Fruit fly (Drosophila melanogaster) whole organism, embryonic: ENCODE measurements around the gene CG18598.

Source experiments
- Atf-2 ChIP-seq: fragments of 200-800 bp; sonication (Bioruptor generic); optimal IDR thresholded peaks from 2 replicates; lab custom pipeline; 2016; ENCODE audit warnings: missing biosample characterization, missing genetic modification characterization
- B-H2 ChIP-seq: fragments of 200-800 bp; sonication (Bioruptor generic); optimal IDR thresholded peaks from 2 replicates; lab custom pipeline; 2018; ENCODE audit warnings: missing biosample characterization, mild to moderate bottlenecking, missing genetic modification characterization
- Blimp-1 ChIP-seq: fragments of 200-800 bp; sonication (Bioruptor generic); optimal IDR thresholded peaks from 3 replicates; lab custom pipeline; 2018; ENCODE audit warnings: missing biosample characterization, missing genetic modification characterization, mild to moderate bottlenecking, moderate library complexity, missing genetic modification reagents
- CG10267 ChIP-seq: fragments of 200-800 bp; sonication (Bioruptor generic); optimal IDR thresholded peaks from 2 replicates; lab custom pipeline; 2018; ENCODE audit warnings: missing biosample characterization, mild to moderate bottlenecking, missing genetic modification characterization, moderate library complexity
- CG12155 ChIP-seq: fragments of 200-800 bp; sonication (Bioruptor generic); optimal IDR thresholded peaks from 3 replicates; lab custom pipeline; 2016; ENCODE audit warnings: missing biosample characterization, missing genetic modification characterization
- CG12391 ChIP-seq: fragments of 200-800 bp; sonication (Bioruptor generic); optimal IDR thresholded peaks from 3 replicates; lab custom pipeline; 2018; ENCODE audit warnings: missing biosample characterization, mild to moderate bottlenecking, missing genetic modification characterization, moderate library complexity
- CG14441 ChIP-seq: fragments of 200-800 bp; sonication (Bioruptor generic); IDR thresholded peaks from 2 replicates; pipeline ENCODE4 v1.3.6; 2022; ENCODE audit warnings: missing biosample characterization, missing genetic modification characterization
- CG14860 ChIP-seq: fragments of 200-800 bp; sonication (Bioruptor generic); IDR thresholded peaks from 3 replicates; pipeline ENCODE4 v1.3.6; 2022; ENCODE audit warnings: missing biosample characterization, missing genetic modification characterization; ENCODE audit not compliant: partially characterized antibody
- CG15011 ChIP-seq: fragments of 200-800 bp; sonication (Bioruptor generic); optimal IDR thresholded peaks from 3 replicates; lab custom pipeline; 2018; ENCODE audit warnings: missing biosample characterization, mild to moderate bottlenecking, missing genetic modification characterization
- CG2120 ChIP-seq: fragments of 200-800 bp; sonication (Bioruptor generic); optimal IDR thresholded peaks from 3 replicates; lab custom pipeline; 2016; ENCODE audit warnings: missing biosample characterization, missing genetic modification characterization
- CG30403 ChIP-seq: fragments of 200-800 bp; sonication (Bioruptor generic); optimal IDR thresholded peaks from 3 replicates; lab custom pipeline; 2016; ENCODE audit warnings: missing biosample characterization, missing genetic modification characterization
- CG34376 ChIP-seq: fragments of 200-800 bp; sonication (Bioruptor generic); optimal IDR thresholded peaks from 2 replicates; lab custom pipeline; 2018; ENCODE audit warnings: missing biosample characterization, mild to moderate bottlenecking, missing genetic modification characterization
- CG4360 ChIP-seq: fragments of 200-800 bp; sonication (Bioruptor generic); IDR thresholded peaks from 2 replicates; pipeline ENCODE4 v1.3.6; 2022; ENCODE audit warnings: missing biosample characterization, missing genetic modification characterization
- CG5953 ChIP-seq: fragments of 200-800 bp; sonication (Bioruptor generic); IDR thresholded peaks from 2 replicates; pipeline ENCODE4 v1.3.6; 2022; ENCODE audit warnings: missing biosample characterization, missing genetic modification characterization
- CG6765 ChIP-seq: fragments of 200-800 bp; sonication (Bioruptor generic); optimal IDR thresholded peaks from 3 replicates; lab custom pipeline; 2017; ENCODE audit warnings: missing biosample characterization, mild to moderate bottlenecking, missing genetic modification characterization
- CG7987 ChIP-seq: fragments of 200-800 bp; sonication (Bioruptor generic); optimal IDR thresholded peaks from 2 replicates; lab custom pipeline; 2018; ENCODE audit warnings: missing biosample characterization, mild to moderate bottlenecking, missing genetic modification characterization, moderate library complexity
- CG9215 ChIP-seq: fragments of 200-800 bp; sonication (Bioruptor generic); IDR thresholded peaks from 2 replicates; pipeline ENCODE4 v1.3.6; 2022; ENCODE audit warnings: missing biosample characterization, missing genetic modification characterization
- CG9817 ChIP-seq: fragments of 200-800 bp; sonication (Bioruptor generic); optimal IDR thresholded peaks from 2 replicates; lab custom pipeline; 2018; ENCODE audit warnings: missing biosample characterization, mild to moderate bottlenecking, missing genetic modification characterization, moderate library complexity
- CG9932 ChIP-seq: fragments of 200-800 bp; sonication (Bioruptor generic); IDR thresholded peaks from 2 replicates; pipeline ENCODE4 v1.3.6; 2022; ENCODE audit warnings: missing biosample characterization, missing genetic modification characterization
- Dip2 ChIP-seq: fragments of 200-800 bp; sonication (Bioruptor generic); IDR thresholded peaks from 2 replicates; pipeline ENCODE4 v1.3.6; 2022; ENCODE audit warnings: missing biosample characterization, missing genetic modification characterization
- Fer1 ChIP-seq: fragments of 200-800 bp; sonication (Bioruptor generic); optimal IDR thresholded peaks from 2 replicates; lab custom pipeline; 2017; ENCODE audit warnings: missing biosample characterization, mild to moderate bottlenecking, missing genetic modification characterization
- Gug ChIP-seq: fragments of 200-800 bp; sonication (Bioruptor generic); IDR thresholded peaks from 4 replicates; pipeline ENCODE4 v1.3.6; 2022; ENCODE audit warnings: missing biosample characterization, missing genetic modification characterization
- H15 ChIP-seq: fragments of 200-800 bp; sonication (Bioruptor generic); IDR thresholded peaks from 3 replicates; pipeline ENCODE4 v1.3.6; 2022; ENCODE audit warnings: missing biosample characterization, missing genetic modification characterization
- Hmr ChIP-seq: fragments of 200-800 bp; sonication (Bioruptor generic); optimal IDR thresholded peaks from 3 replicates; lab custom pipeline; 2017; ENCODE audit warnings: mild to moderate bottlenecking, missing biosample characterization, missing genetic modification reagents, missing genetic modification characterization
- Hr78 ChIP-seq, 2 experiments: fragments of 200-800 bp in 1 of 2; fragments of >200 bp in 1 of 2; sonication (Bioruptor generic) in 1 of 2; optimal IDR thresholded peaks; 2 replicates each; lab custom pipeline; 2017 to 2019; ENCODE audit warnings: missing biosample characterization in 2 of 2, missing genetic modification characterization in 2 of 2, mild to moderate bottlenecking in 1 of 2, moderate library complexity in 1 of 2
- Lim3 ChIP-seq: fragments of 200-800 bp; sonication (Bioruptor generic); IDR thresholded peaks from 2 replicates; pipeline ENCODE4 v1.3.6; 2022; ENCODE audit warnings: missing biosample characterization, missing genetic modification characterization
- NfI ChIP-seq: fragments of 200-800 bp; sonication (Bioruptor generic); optimal IDR thresholded peaks from 3 replicates; lab custom pipeline; 2018; ENCODE audit warnings: missing biosample characterization, mild to moderate bottlenecking, missing genetic modification characterization, moderate library complexity
- Oaz ChIP-seq: fragments of 200-800 bp; sonication (Bioruptor generic); IDR thresholded peaks from 2 replicates; pipeline ENCODE4 v1.3.6; 2022; ENCODE audit warnings: missing biosample characterization, missing genetic modification characterization
- Oli ChIP-seq: fragments of 200-800 bp; sonication (Bioruptor generic); optimal IDR thresholded peaks from 2 replicates; lab custom pipeline; 2018; ENCODE audit warnings: missing biosample characterization, mild to moderate bottlenecking, missing genetic modification characterization, moderate library complexity
- Pdp1 ChIP-seq, 2 experiments: fragments of 200-800 bp; sonication (Bioruptor generic); optimal IDR thresholded peaks; 3 replicates each; lab custom pipeline; 2016; ENCODE audit warnings: missing biosample characterization in 2 of 2, missing genetic modification characterization in 2 of 2, mild to moderate bottlenecking in 1 of 2, moderate library complexity in 1 of 2
- Ptx1 ChIP-seq: fragments of 200-800 bp; sonication (Bioruptor generic); IDR thresholded peaks from 2 replicates; pipeline ENCODE4 v1.3.6; 2022; ENCODE audit warnings: missing biosample characterization, missing genetic modification characterization
- Rfx ChIP-seq: fragments of 200-800 bp; sonication (Bioruptor generic); IDR thresholded peaks from 2 replicates; pipeline ENCODE4 v1.3.6; 2022; ENCODE audit warnings: missing biosample characterization, missing genetic modification characterization
- Spps ChIP-seq: fragments of 200-800 bp; sonication (Bioruptor generic); optimal IDR thresholded peaks from 2 replicates; lab custom pipeline; 2018; ENCODE audit warnings: missing biosample characterization, mild to moderate bottlenecking, missing genetic modification characterization
- cg ChIP-seq: fragments of 200-800 bp; sonication (Bioruptor generic); optimal IDR thresholded peaks from 3 replicates; lab custom pipeline; 2019; ENCODE audit warnings: missing biosample characterization, mild to moderate bottlenecking, missing genetic modification characterization, moderate library complexity
- crc ChIP-seq: fragments of 200-800 bp; sonication (Bioruptor generic); optimal IDR thresholded peaks from 2 replicates; lab custom pipeline; 2016; ENCODE audit warnings: missing biosample characterization, missing genetic modification characterization
- disco-r ChIP-seq: fragments of 200-800 bp; sonication (Bioruptor generic); optimal IDR thresholded peaks from 2 replicates; lab custom pipeline; 2016; ENCODE audit warnings: missing biosample characterization, missing genetic modification characterization
- dm ChIP-seq: fragments of 200-800 bp; sonication (Bioruptor generic); optimal IDR thresholded peaks from 3 replicates; lab custom pipeline; 2016; ENCODE audit warnings: missing biosample characterization, missing genetic modification characterization
- hbn ChIP-seq: fragments of 200-800 bp; sonication (Bioruptor generic); IDR thresholded peaks from 2 replicates; pipeline ENCODE4 v1.3.6; 2022; ENCODE audit warnings: missing biosample characterization, missing genetic modification characterization; ENCODE audit not compliant: partially characterized antibody
- ind ChIP-seq: fragments of 200-800 bp; sonication (Bioruptor generic); optimal IDR thresholded peaks from 3 replicates; lab custom pipeline; 2016; ENCODE audit warnings: missing biosample characterization, missing genetic modification characterization
- klu ChIP-seq: fragments of 200-800 bp; sonication (Bioruptor generic); IDR thresholded peaks from 2 replicates; pipeline ENCODE4 v1.3.6; 2022; ENCODE audit warnings: missing biosample characterization, missing genetic modification characterization
- kni ChIP-seq: fragments of 200-800 bp; sonication (Bioruptor generic); optimal IDR thresholded peaks from 3 replicates; lab custom pipeline; 2017; ENCODE audit warnings: mild to moderate bottlenecking, missing biosample characterization, missing genetic modification reagents, missing genetic modification characterization
- lab ChIP-seq: fragments of 200-800 bp; sonication (Bioruptor generic); optimal IDR thresholded peaks from 3 replicates; lab custom pipeline; 2017; ENCODE audit warnings: missing biosample characterization, missing genetic modification characterization, mild to moderate bottlenecking, moderate library complexity, missing genetic modification reagents
- lilli ChIP-seq: fragments of 200-800 bp; sonication (Bioruptor generic); optimal IDR thresholded peaks from 3 replicates; lab custom pipeline; 2016; ENCODE audit warnings: missing biosample characterization, missing genetic modification characterization
- pb ChIP-seq: fragments of 200-800 bp; sonication (Bioruptor generic); optimal IDR thresholded peaks from 3 replicates; lab custom pipeline; 2016; ENCODE audit warnings: missing biosample characterization, missing genetic modification characterization
- pum ChIP-seq: fragments of 200-800 bp; sonication (Bioruptor generic); optimal IDR thresholded peaks from 2 replicates; lab custom pipeline; 2016; ENCODE audit warnings: missing biosample characterization, missing genetic modification characterization
- rib ChIP-seq: fragments of 200-800 bp; sonication (Bioruptor generic); IDR thresholded peaks from 2 replicates; pipeline ENCODE4 v1.3.6; 2022; ENCODE audit warnings: missing biosample characterization, missing genetic modification characterization
- trem ChIP-seq: fragments of 200-800 bp; optimal IDR thresholded peaks from 3 replicates; lab custom pipeline; 2019; ENCODE audit warnings: missing biosample characterization, mild to moderate bottlenecking, missing genetic modification characterization, moderate library complexity
- unc-4 ChIP-seq: fragments of 200-800 bp; sonication (Bioruptor generic); IDR thresholded peaks from 2 replicates; pipeline ENCODE4 v1.3.6; 2022; ENCODE audit warnings: missing biosample characterization, missing genetic modification characterization; ENCODE audit not compliant: partially characterized antibody
- vvl ChIP-seq: fragments of 200-800 bp; sonication (Bioruptor generic); IDR thresholded peaks from 2 replicates; pipeline ENCODE4 v1.3.6; 2022; ENCODE audit warnings: missing biosample characterization, missing genetic modification characterization
- zfh1 ChIP-seq: fragments of 200-800 bp; sonication (Bioruptor generic); IDR thresholded peaks from 3 replicates; pipeline ENCODE4 v1.3.6; 2022; ENCODE audit warnings: missing biosample characterization, missing genetic modification characterization
- zfh2 ChIP-seq: fragments of 200-800 bp; sonication (Bioruptor generic); optimal IDR thresholded peaks from 2 replicates; lab custom pipeline; 2016; ENCODE audit warnings: missing biosample characterization, missing genetic modification characterization

The CG18598 gene

dm6 chr3R:18223434-18223833 lies 27.5 kb upstream of the CG18598 start, which contains the start of the genes mTerf5 and Non3 (continued):
- peak; percentile 83 for TF ChIP-seq hbn (GFP tag; lab: Robert Waterston, UW)
- no peak for TF ChIP-seq disco-r (GFP tag; lab: Kevin White, UChicago)
- no peak for TF ChIP-seq Dip2 (GFP tag; lab: Robert Waterston, UW)
- TF ChIP-seq dm (GFP tag; lab: Kevin White, UChicago): peak; percentile 88
- no peak for TF ChIP-seq CG4360 (GFP tag; lab: Robert Waterston, UW)
- peak; percentile 14 for TF ChIP-seq pb (GFP tag; lab: Kevin White, UChicago)
- peak; percentile 68 for TF ChIP-seq CG9817 (tag; lab: Kevin White, UChicago)
- peak; percentile 50; the same call in 1 of the 2 replicates for TF ChIP-seq CG14441 (GFP tag; lab: Robert Waterston, UW)
- TF ChIP-seq unc-4 (GFP tag; lab: Robert Waterston, UW): peak; percentile 90
- TF ChIP-seq Lim3: no peak
- no peak for TF ChIP-seq Oaz (GFP tag; lab: Robert Waterston, UW)
- peak; percentile 55 for TF ChIP-seq CG12155 (GFP tag; lab: Kevin White, UChicago)
- TF ChIP-seq Oli: peak; percentile 24
- TF ChIP-seq Fer1 (GFP tag; lab: Kevin White, UChicago): peak; percentile 64
- peak; percentile 9 for TF ChIP-seq CG7987
- TF ChIP-seq Spps (tag; lab: Kevin White, UChicago): peak; percentile 16
- peak; percentile 63 for TF ChIP-seq CG2120 (GFP tag; lab: Kevin White, UChicago)
- TF ChIP-seq zfh2: peak; percentile 45
- TF ChIP-seq CG5953 (GFP tag; lab: Robert Waterston, UW): no peak
- peak; percentile 68 for TF ChIP-seq ind (GFP tag; lab: Kevin White, UChicago)
- peak; percentile 84 for TF ChIP-seq CG12391 (tag; lab: Kevin White, UChicago)
- TF ChIP-seq vvl: peak; percentile 66
- peak; percentile 61 for TF ChIP-seq lilli (GFP tag; lab: Kevin White, UChicago)
- TF ChIP-seq CG14860 (GFP tag; lab: Robert Waterston, UW): peak; percentile 81
- TF ChIP-seq Hr78 (GFP tag; optimal IDR thresholded peaks at IDR 0.05; lab: Kevin White, UChicago): no peak
- TF ChIP-seq cg (GFP tag; lab: Kevin White, UChicago): no peak
- peak; percentile 64 for TF ChIP-seq lab
- TF ChIP-seq rib: no peak
- peak; percentile 46 for TF ChIP-seq CG9215 (GFP tag; lab: Robert Waterston, UW)
- TF ChIP-seq crc (GFP tag; lab: Kevin White, UChicago): no peak
- peak; percentile 58; the same call in 1 of the 3 replicates for TF ChIP-seq zfh1
- peak; percentile 69 for TF ChIP-seq NfI
- TF ChIP-seq trem: peak; percentile 95
- peak; percentile 59 for TF ChIP-seq Rfx (GFP tag; lab: Robert Waterston, UW)
- TF ChIP-seq Atf-2 (GFP tag; lab: Kevin White, UChicago): no peak
- peak; percentile 76 for TF ChIP-seq CG10267
- TF ChIP-seq Ptx1: peak; percentile 59
- TF ChIP-seq CG30403 (GFP tag; lab: Kevin White, UChicago): peak; percentile 61
- peak; percentile 60 for TF ChIP-seq Hmr (GFP tag; lab: Kevin White, UChicago)
- peak in 1 of 2 experiments; percentile 30 for TF ChIP-seq Pdp1 (GFP tag; optimal IDR thresholded peaks at IDR 0.05; lab: Kevin White, UChicago)
- TF ChIP-seq CG9932 (GFP tag; lab: Robert Waterston, UW): peak; percentile 73
- TF ChIP-seq Blimp-1 (GFP tag; lab: Kevin White, UChicago): peak; percentile 54
- no peak for TF ChIP-seq CG34376
- TF ChIP-seq CG6765 (GFP tag; lab: Kevin White, UChicago): no peak
- TF ChIP-seq kni (GFP tag; lab: Kevin White, UChicago): no peak
- TF ChIP-seq H15: peak; percentile 15; the same call in 1 of the 3 replicates
- TF ChIP-seq B-H2 (GFP tag; lab: Kevin White, UChicago): peak; percentile 70
- TF ChIP-seq pum (GFP tag; lab: Kevin White, UChicago): peak; percentile 10
- no peak for TF ChIP-seq CG15011 (GFP tag; lab: Kevin White, UChicago)
- TF ChIP-seq klu: no peak
- peak; percentile 56; the same call in 2 of the 4 replicates for TF ChIP-seq Gug (GFP tag; lab: Robert Waterston, UW)
